Worm (Caenorhabditis elegans) whole organism, young adult: ENCODE measurements around the gene fbxb-9.

ENCODE experiments used
- F10E7.11 ChIP-seq: sonication (generic microtip); optimal IDR thresholded peaks from 2 replicates; lab custom pipeline; 2017; ENCODE audit warnings: mild to moderate bottlenecking, missing genetic modification characterization, moderate library complexity, missing compliant biosample characterization
- F22D6.2 ChIP-seq: sonication (generic microtip); optimal IDR thresholded peaks from 2 replicates; lab custom pipeline; 2016; ENCODE audit warnings: mild to moderate bottlenecking, missing genetic modification characterization, missing compliant biosample characterization
- F33H1.4 ChIP-seq: fragments of 200-800 bp; sonication (Bioruptor generic); IDR thresholded peaks from 2 replicates; pipeline ENCODE4 v1.3.6; 2022; ENCODE audit warnings: missing genetic modification reagents, missing genetic modification characterization, missing compliant biosample characterization
- F37B4.10 ChIP-seq: fragments of 200-800 bp; sonication (Bioruptor generic); IDR thresholded peaks from 2 replicates; pipeline ENCODE4 v1.3.6; 2022; ENCODE audit warnings: missing genetic modification characterization, missing compliant biosample characterization
- F49E8.2 ChIP-seq: sonication (generic microtip); optimal IDR thresholded peaks from 3 replicates; lab custom pipeline; 2017; ENCODE audit warnings: missing genetic modification characterization, mild to moderate bottlenecking, missing compliant biosample characterization, antibody characterized with exemption, moderate library complexity; ENCODE audit not compliant: insufficient read depth
- F52B5.7 ChIP-seq: sonication (generic microtip); optimal IDR thresholded peaks from 2 replicates; lab custom pipeline; 2016; ENCODE audit warnings: mild to moderate bottlenecking, missing genetic modification characterization, missing compliant biosample characterization
- F57A8.1 ChIP-seq: fragments of 200-800 bp; sonication (Bioruptor generic); optimal IDR thresholded peaks from 2 replicates; lab custom pipeline; 2018; ENCODE audit warnings: mild to moderate bottlenecking, missing genetic modification characterization, moderate library complexity, missing compliant biosample characterization
- T26A5.8 ChIP-seq: sonication (generic microtip); optimal IDR thresholded peaks from 2 replicates; lab custom pipeline; 2016; ENCODE audit warnings: missing genetic modification characterization, missing compliant biosample characterization
- ZK185.1 ChIP-seq: sonication (generic microtip); optimal IDR thresholded peaks from 2 replicates; lab custom pipeline; 2016; ENCODE audit warnings: mild to moderate bottlenecking, missing genetic modification characterization, missing compliant biosample characterization; ENCODE audit not compliant: poor library complexity, severe bottlenecking
- ama-1 ChIP-seq, 3 experiments: fragments of 150-350 bp in 1 of 3; sonication (generic microtip) in 2 of 3; optimal IDR thresholded peaks; 2 replicates each; lab custom pipeline; 2014 to 2018; ENCODE audit warnings: missing biosample characterization in 2 of 3, missing genetic modification characterization in 2 of 3, missing genetic modification reagents in 2 of 3
- bed-2 ChIP-seq: fragments of 200-800 bp; sonication (Bioruptor generic); IDR thresholded peaks from 2 replicates; pipeline ENCODE4 v1.3.6; 2022; ENCODE audit warnings: missing genetic modification reagents, missing genetic modification characterization, missing compliant biosample characterization
- ccch-3 ChIP-seq: fragments of 200-800 bp; sonication (Bioruptor generic); optimal IDR thresholded peaks from 2 replicates; lab custom pipeline; 2018; ENCODE audit warnings: mild to moderate bottlenecking, missing genetic modification characterization, missing compliant biosample characterization
- cebp-2 ChIP-seq: fragments of 200-800 bp; sonication (Bioruptor generic); IDR thresholded peaks from 2 replicates; pipeline ENCODE4 v1.3.6; 2022; ENCODE audit warnings: missing genetic modification characterization, missing compliant biosample characterization
- ceh-58 ChIP-seq: fragments of 200-800 bp; sonication (Bioruptor generic); IDR thresholded peaks from 2 replicates; pipeline ENCODE4 v1.3.6; 2022; ENCODE audit warnings: missing genetic modification characterization, missing compliant biosample characterization
- ceh-79 ChIP-seq: sonication (generic microtip); optimal IDR thresholded peaks from 2 replicates; lab custom pipeline; 2017; ENCODE audit warnings: mild to moderate bottlenecking, missing genetic modification characterization, missing compliant biosample characterization
- die-1 ChIP-seq: sonication (generic microtip); optimal IDR thresholded peaks from 2 replicates; lab custom pipeline; 2016; ENCODE audit warnings: missing genotype, mild to moderate bottlenecking, missing genetic modification characterization, missing compliant biosample characterization
- gei-17 ChIP-seq: fragments of 200-800 bp; sonication (Bioruptor generic); optimal IDR thresholded peaks from 2 replicates; lab custom pipeline; 2018; ENCODE audit warnings: mild to moderate bottlenecking, missing genetic modification characterization, missing compliant biosample characterization
- hmg-1.2 ChIP-seq: fragments of 200-800 bp; sonication (Bioruptor generic); IDR thresholded peaks from 2 replicates; pipeline ENCODE4 v1.3.6; 2022; ENCODE audit warnings: missing genetic modification reagents, missing genetic modification characterization, missing compliant biosample characterization
- lag-1 ChIP-seq: fragments of 200-800 bp; sonication (Bioruptor generic); IDR thresholded peaks from 2 replicates; pipeline ENCODE4 v1.3.6; 2022; ENCODE audit warnings: missing genetic modification reagents, missing genetic modification characterization, missing compliant biosample characterization
- lin-26 ChIP-seq: fragments of 200-800 bp; sonication (Bioruptor generic); IDR thresholded peaks from 2 replicates; pipeline ENCODE4 v1.3.6; 2022; ENCODE audit warnings: missing genetic modification reagents, missing genetic modification characterization, missing compliant biosample characterization
- lin-35 ChIP-seq, 3 experiments: fragments of 150-350 bp in 2 of 3; sonication (generic microtip) in 1 of 3; optimal IDR thresholded peaks; 2 replicates each; lab custom pipeline; 2014 to 2018; ENCODE audit warnings: missing biosample characterization in 3 of 3, missing genetic modification characterization in 3 of 3, missing genetic modification reagents in 3 of 3
- mes-4 ChIP-seq: sonication (generic microtip); optimal IDR thresholded peaks from 2 replicates; lab custom pipeline; 2016; ENCODE audit warnings: missing genotype, missing genetic modification characterization, missing compliant biosample characterization
- nhr-90 ChIP-seq: sonication (generic microtip); optimal IDR thresholded peaks from 2 replicates; lab custom pipeline; 2016; ENCODE audit warnings: missing genotype, mild to moderate bottlenecking, missing genetic modification characterization, missing compliant biosample characterization
- rcor-1 ChIP-seq: fragments of 200-800 bp; sonication (Bioruptor generic); IDR thresholded peaks from 2 replicates; pipeline ENCODE4 v1.3.6; 2022; ENCODE audit warnings: missing genetic modification reagents, missing genetic modification characterization, missing compliant biosample characterization
- rpc-1 ChIP-seq, 2 experiments: fragments of 150-350 bp in 1 of 2; sonication (generic microtip) in 1 of 2; optimal IDR thresholded peaks; 2 replicates each; lab custom pipeline; 2014 to 2018; ENCODE audit warnings: missing biosample characterization in 1 of 2, missing genetic modification characterization in 1 of 2, missing genetic modification reagents in 1 of 2, missing genotype in 1 of 2
- snpc-4 ChIP-seq, 5 experiments: fragments of 150-350 bp in 1 of 5; sonication (generic microtip) in 4 of 5; optimal IDR thresholded peaks; 2 replicates each; lab custom pipeline; 2014 to 2018; ENCODE audit warnings: missing genetic modification characterization in 5 of 5, missing biosample characterization in 3 of 5, antibody characterized with exemption in 2 of 5, mild to moderate bottlenecking in 2 of 5, missing compliant biosample characterization in 2 of 5, missing genotype in 2 of 5, moderate library complexity in 2 of 5, missing genetic modification reagents in 1 of 5
- tbp1 ChIP-seq: fragments of 200-800 bp; sonication (Bioruptor generic); optimal IDR thresholded peaks from 2 replicates; lab custom pipeline; 2018; ENCODE audit warnings: mild to moderate bottlenecking, missing genetic modification characterization, missing compliant biosample characterization
- tbx-9 ChIP-seq: sonication (generic microtip); optimal IDR thresholded peaks from 2 replicates; lab custom pipeline; 2016; ENCODE audit warnings: borderline replicate concordance, missing genetic modification characterization, inconsistent platforms, missing compliant biosample characterization
- xnd-1 ChIP-seq: sonication (generic microtip); optimal IDR thresholded peaks from 2 replicates; lab custom pipeline; 2016; ENCODE audit warnings: missing genotype, missing genetic modification reagents, missing genetic modification characterization, missing compliant biosample characterization
- zfh-2 ChIP-seq: fragments of 200-800 bp; sonication (Bioruptor generic); conservative IDR thresholded peaks from 2 replicates; pipeline ENCODE4 v1.3.6; 2022; ENCODE audit warnings: missing genetic modification reagents, missing genetic modification characterization, missing compliant biosample characterization

The fbxb-9 gene

ce11 chrIV:11112641-11113040 is 49.7 kb downstream of the fbxb-9 start, which contains the start of gene clc-9:
Gene clc-9, plus strand, starts transcription at chrIV:11112941.
- TF ChIP-seq F57A8.1 (GFP tag; lab: Kevin White, UChicago) (no peak), tbx-9 (tag; lab: Kevin White, UChicago) (no peak), cebp-2 (no peak), lag-1 (GFP tag; lab: Robert Waterston, UW) (no peak), bed-2 (no peak), F49E8.2 (no peak), rpc-1 (optimal IDR thresholded peaks at IDR 0.05; lab: Kevin White, UChicago) (no peak), rpc-1 (tag; optimal IDR thresholded peaks at IDR 0.05; lab: Kevin White, UChicago) (no peak), tbp1 (GFP tag; lab: Kevin White, UChicago) (no peak), F52B5.7 (no peak), F37B4.10 (GFP tag; lab: Robert Waterston, UW) (no peak), nhr-90 (tag; lab: Kevin White, UChicago) (no peak), ceh-79 (tag; lab: Kevin White, UChicago) (no peak), snpc-4 (GFP tag; optimal IDR thresholded peaks at IDR 0.05; lab: Kevin White, UChicago) (no peak), snpc-4 (tag; optimal IDR thresholded peaks at IDR 0.05; lab: Kevin White, UChicago) (no peak), mes-4 (tag; lab: Kevin White, UChicago) (no peak), ama-1 (optimal IDR thresholded peaks at IDR 0.05; lab: Kevin White, UChicago) (no peak), ama-1 (GFP tag; optimal IDR thresholded peaks at IDR 0.05; lab: Kevin White, UChicago) (no peak), F22D6.2 (tag; lab: Kevin White, UChicago) (no peak), ZK185.1 (tag; lab: Kevin White, UChicago) (no peak), F33H1.4 (GFP tag; lab: Robert Waterston, UW) (no peak)

ce11 chrIV:11111898-11112297 is 50.5 kb downstream of the fbxb-9 start:
- TF ChIP-seq rcor-1 (GFP tag; lab: Robert Waterston, UW) (no peak), ceh-58 (no peak), zfh-2 (GFP tag; lab: Robert Waterston, UW) (no peak), T26A5.8 (tag; lab: Kevin White, UChicago) (no peak), xnd-1 (tag; lab: Kevin White, UChicago) (no peak), hmg-1.2 (GFP tag; lab: Robert Waterston, UW) (no peak), gei-17 (GFP tag; lab: Kevin White, UChicago) (no peak), ccch-3 (GFP tag; lab: Kevin White, UChicago) (no peak), lin-26 (no peak), die-1 (tag; lab: Kevin White, UChicago) (no peak), F49E8.2 (no peak), ceh-79 (tag; lab: Kevin White, UChicago) (no peak), lin-35 (GFP tag; optimal IDR thresholded peaks at IDR 0.05; lab: Kevin White, UChicago) (no peak), F10E7.11 (tag; lab: Kevin White, UChicago) (no peak)
